Worm (Caenorhabditis elegans) whole organism, L4 larva: Measurements from ENCODE around the gene F42G2.2.

ENCODE experiments used
- F37D6.2 ChIP-seq: sonication (generic microtip); optimal IDR thresholded peaks from 2 replicates; lab custom pipeline; 2016; ENCODE audit warnings: mild to moderate bottlenecking, missing genetic modification characterization, missing compliant biosample characterization
- R02D3.7 ChIP-seq: fragments of 150-350 bp; sonication (generic microtip); optimal IDR thresholded peaks from 3 replicates; lab custom pipeline; 2014; ENCODE audit warnings: missing biosample characterization, missing genetic modification characterization
- ZK546.5 ChIP-seq, 2 experiments: sonication (generic microtip); optimal IDR thresholded peaks; 2 replicates each; lab custom pipeline; 2017; ENCODE audit warnings: missing biosample characterization in 2 of 2, missing genetic modification characterization in 2 of 2
- attf-4 ChIP-seq: sonication (generic microtip); optimal IDR thresholded peaks from 3 replicates; lab custom pipeline; 2017; ENCODE audit warnings: missing biosample characterization, missing genetic modification characterization
- egl-27 ChIP-seq: sonication (generic microtip); optimal IDR thresholded peaks from 3 replicates; lab custom pipeline; 2017; ENCODE audit warnings: missing biosample characterization, missing genetic modification reagents, missing genetic modification characterization
- lin-13 ChIP-seq: fragments of 150-350 bp; optimal IDR thresholded peaks from 2 replicates; lab custom pipeline; 2014; ENCODE audit warnings: missing biosample characterization, missing genetic modification reagents, missing genetic modification characterization
- lsy-2 ChIP-seq, 2 experiments: fragments of 150-350 bp in 1 of 2; sonication (generic microtip) in 1 of 2; optimal IDR thresholded peaks; 2 replicates each; lab custom pipeline; 2014 to 2017; ENCODE audit warnings: missing biosample characterization in 2 of 2, missing genetic modification characterization in 2 of 2
- mep-1 ChIP-seq: fragments of 150-350 bp; sonication (generic microtip); optimal IDR thresholded peaks from 3 replicates; lab custom pipeline; 2014; ENCODE audit warnings: missing biosample characterization, missing genetic modification characterization
- nhr-25 ChIP-seq: sonication (generic microtip); optimal IDR thresholded peaks from 2 replicates; lab custom pipeline; 2017; ENCODE audit warnings: missing genetic modification characterization, mild to moderate bottlenecking, missing compliant biosample characterization, antibody characterized with exemption, moderate library complexity, borderline replicate concordance; ENCODE audit not compliant: insufficient read depth
- nhr-28 ChIP-seq: fragments of 150-350 bp; optimal IDR thresholded peaks from 2 replicates; lab custom pipeline; 2014; ENCODE audit warnings: missing biosample characterization, missing genetic modification characterization
- snpc-4 ChIP-seq: fragments of 150-350 bp; optimal IDR thresholded peaks from 2 replicates; lab custom pipeline; 2014; ENCODE audit warnings: missing biosample characterization, missing genetic modification characterization
- unc-130 ChIP-seq: sonication (generic microtip); optimal IDR thresholded peaks from 2 replicates; lab custom pipeline; 2016; ENCODE audit warnings: missing genetic modification reagents, missing genetic modification characterization, missing compliant biosample characterization
- unc-39 ChIP-seq: sonication (generic microtip); optimal IDR thresholded peaks from 2 replicates; lab custom pipeline; 2017; ENCODE audit warnings: missing biosample characterization, missing genetic modification characterization

ce11 chrII:2438180-2438579 lies 16.2 kb downstream of the F42G2.2 start:
- TF ChIP-seq unc-39 (no peak), egl-27 (tag; lab: Kevin White, UChicago) (no peak), mep-1 (tag; lab: Kevin White, UChicago) (no peak), nhr-28 (no peak), nhr-25 (tag; lab: Kevin White, UChicago) (no peak), ZK546.5 (tag; optimal IDR thresholded peaks at IDR 0.05; lab: Kevin White, UChicago) (no peak), attf-4 (tag; lab: Kevin White, UChicago) (no peak), F37D6.2 (tag; lab: Kevin White, UChicago) (no peak), lin-13 (GFP tag; lab: Kevin White, UChicago) (no peak), R02D3.7 (tag; lab: Kevin White, UChicago) (no peak), lsy-2 (tag; optimal IDR thresholded peaks at IDR 0.05; lab: Kevin White, UChicago) (no peak), snpc-4 (tag; lab: Kevin White, UChicago) (no peak), unc-130 (GFP tag; lab: Kevin White, UChicago) (no peak)
